Fruit fly (Drosophila melanogaster) whole organism: ENCODE measurements around the gene CG31706.

Experiments
- CG8478 ChIP-seq: fragments of >200 bp; optimal IDR thresholded peaks from 2 replicates; lab custom pipeline; 2018; ENCODE audit warnings: inconsistent platforms
- Dll ChIP-seq: fragments of >200 bp; optimal IDR thresholded peaks from 2 replicates; lab custom pipeline; 2017
- EcR ChIP-seq, 2 experiments: fragments of >200 bp; optimal IDR thresholded peaks; 2 replicates each; lab custom pipeline; 2017; ENCODE audit warnings: missing biosample characterization in 2 of 2, missing genetic modification characterization in 2 of 2, missing genetic modification reagents in 2 of 2
- pan ChIP-seq: fragments of >200 bp; optimal IDR thresholded peaks from 2 replicates; lab custom pipeline; 2017
- psq ChIP-seq: fragments of >200 bp; optimal IDR thresholded peaks from 2 replicates; lab custom pipeline; 2017
- usp ChIP-seq: fragments of >200 bp; optimal IDR thresholded peaks from 2 replicates; lab custom pipeline; 2017; ENCODE audit warnings: missing biosample characterization, missing genetic modification characterization, mixed read lengths

The CG31706 gene

dm6 chr2L:11530952-11531351 is at the start of gene CG31706:
TSS of gene CG31706 (minus strand) at chr2L:11531052.
- TF ChIP-seq CG8478: no peak
- no peak for TF ChIP-seq usp
- TF ChIP-seq psq (lab: Kevin White, UChicago): no peak
- no peak for TF ChIP-seq pan
- no peak for TF ChIP-seq Dll (lab: Kevin White, UChicago)
- no peak for TF ChIP-seq EcR (GFP tag; optimal IDR thresholded peaks at IDR 0.05; lab: Kevin White, UChicago)

dm6 chr2L:11553825-11554224 is 23.0 kb upstream of the CG31706 start:
- TF ChIP-seq EcR (GFP tag; optimal IDR thresholded peaks at IDR 0.05; lab: Kevin White, UChicago) (no peak), CG8478 (no peak), psq (lab: Kevin White, UChicago) (no peak), Dll (lab: Kevin White, UChicago) (no peak), usp (no peak), pan (no peak)

- TF ChIP-seq pan (no peak), psq (lab: Kevin White, UChicago) (no peak), usp (no peak), EcR (GFP tag; optimal IDR thresholded peaks at IDR 0.05; lab: Kevin White, UChicago) (no peak), Dll (lab: Kevin White, UChicago) (no peak), CG8478 (no peak)
Observed at dm6 chr2L:11535845-11536244, 5.0 kb upstream of the CG31706 start, which contains the start of gene CG43438. TSS of gene CG43438 (plus strand) at chr2L:11536145.

- no peak for TF ChIP-seq pan
- no peak for TF ChIP-seq psq (lab: Kevin White, UChicago)
- TF ChIP-seq EcR (GFP tag; optimal IDR thresholded peaks at IDR 0.05; lab: Kevin White, UChicago): no peak
- TF ChIP-seq usp: no peak
- TF ChIP-seq Dll (lab: Kevin White, UChicago): no peak
- TF ChIP-seq CG8478: no peak
Observed at dm6 chr2L:11531520-11531919, 668 bp upstream of the CG31706 start, which contains the start of gene CG34162. TSS of gene CG34162 (plus strand) at chr2L:11531820.

dm6 chr2L:11528129-11528589 is 2.7 kb downstream of the CG31706 start, which contains the start of gene CG31705:
TSS of gene CG31705 (minus strand) at chr2L:11528205.
- TF ChIP-seq CG8478 (no peak), usp (no peak), pan (no peak), EcR (GFP tag; optimal IDR thresholded peaks at IDR 0.05; lab: Kevin White, UChicago) (no peak), Dll (lab: Kevin White, UChicago) (no peak), psq (lab: Kevin White, UChicago) (no peak)

- TF ChIP-seq psq (lab: Kevin White, UChicago): no peak
- no peak for TF ChIP-seq EcR (GFP tag; optimal IDR thresholded peaks at IDR 0.05; lab: Kevin White, UChicago)
- TF ChIP-seq pan: no peak
- no peak for TF ChIP-seq usp
- no peak for TF ChIP-seq Dll (lab: Kevin White, UChicago)
- no peak for TF ChIP-seq CG8478
Observed at dm6 chr2L:11522676-11523075, 8.2 kb downstream of the CG31706 start, which contains the start of gene CG43153. TSS of gene CG43153 (minus strand) at chr2L:11522776.

dm6 chr2L:11521185-11521584 is 9.7 kb downstream of the CG31706 start, which contains the start of gene CG14930:
TSS of gene CG14930 (minus strand) at chr2L:11521285.
- no peak for TF ChIP-seq psq (lab: Kevin White, UChicago)
- no peak for TF ChIP-seq EcR (GFP tag; optimal IDR thresholded peaks at IDR 0.05; lab: Kevin White, UChicago)
- TF ChIP-seq usp: no peak
- TF ChIP-seq Dll (lab: Kevin White, UChicago): no peak
- TF ChIP-seq pan: no peak
- no peak for TF ChIP-seq CG8478

- TF ChIP-seq CG8478 (no peak), usp (no peak), EcR (GFP tag; optimal IDR thresholded peaks at IDR 0.05; lab: Kevin White, UChicago) (no peak), Dll (lab: Kevin White, UChicago) (no peak)
Observed at dm6 chr2L:11519532-11519931, 11.3 kb downstream of the CG31706 start, which contains the start of gene CG14929. TSS of gene CG14929 (plus strand) at chr2L:11519832.

- TF ChIP-seq CG8478 (peak; percentile 87), pan (no peak)
Observed at dm6 chr2L:11516526-11517441, 14.1 kb downstream of the CG31706 start, which contains the start of the genes Dlg5 and CG4970. TSS of gene Dlg5 (minus strand) at chr2L:11517081. TSS of gene CG4970 (plus strand) at chr2L:11517391.

- no peak for TF ChIP-seq psq (lab: Kevin White, UChicago)
- TF ChIP-seq pan: no peak
- peak; percentile 22 for TF ChIP-seq Dll (lab: Kevin White, UChicago)
- no peak for TF ChIP-seq EcR (GFP tag; optimal IDR thresholded peaks at IDR 0.05; lab: Kevin White, UChicago)
- TF ChIP-seq usp: no peak
- no peak for TF ChIP-seq CG8478
Observed at dm6 chr2L:11504896-11505569, 25.8 kb downstream of the CG31706 start.

- no peak for TF ChIP-seq pan
- no peak for TF ChIP-seq CG8478
- TF ChIP-seq EcR (GFP tag; optimal IDR thresholded peaks at IDR 0.05; lab: Kevin White, UChicago): no peak
- no peak for TF ChIP-seq Dll (lab: Kevin White, UChicago)
- no peak for TF ChIP-seq usp
- TF ChIP-seq psq (lab: Kevin White, UChicago): no peak
Observed at dm6 chr2L:11502698-11503097, 28.2 kb downstream of the CG31706 start.

- TF ChIP-seq psq (lab: Kevin White, UChicago): no peak
- TF ChIP-seq EcR (GFP tag; optimal IDR thresholded peaks at IDR 0.05; lab: Kevin White, UChicago): no peak
- TF ChIP-seq Dll (lab: Kevin White, UChicago): no peak
- TF ChIP-seq usp: no peak
- TF ChIP-seq CG8478: no peak
- no peak for TF ChIP-seq pan
Observed at dm6 chr2L:11501427-11501968, 29.4 kb downstream of the CG31706 start, which contains the start of gene spz4. TSS of gene spz4 (plus strand) at chr2L:11501715.
